Worm (Caenorhabditis elegans) whole organism, midembryonic: ENCODE results near the gene kcc-1.

Source experiments
- med-1 ChIP-seq: sonication (generic microtip); optimal IDR thresholded peaks from 2 replicates; lab custom pipeline; 2017; ENCODE audit warnings: missing genetic modification characterization, mild to moderate bottlenecking, missing compliant biosample characterization, antibody characterized with exemption, missing genetic modification reagents; ENCODE audit not compliant: insufficient read depth
- ztf-23 ChIP-seq: fragments of 200-800 bp; sonication (Bioruptor generic); IDR thresholded peaks from 2 replicates; pipeline ENCODE4 v1.3.6; 2022; ENCODE audit warnings: missing genetic modification reagents, missing genetic modification characterization, missing compliant biosample characterization

ce11 chrIV:7230198-7230597 is 24.1 kb downstream of the kcc-1 start, which contains the start of gene cap-1:
- TF ChIP-seq ztf-23 (GFP tag; lab: Robert Waterston, UW), result no peak
- no peak for TF ChIP-seq med-1 (GFP tag; lab: Kevin White, UChicago)
